Worm (Caenorhabditis elegans) whole organism, L4 larva: Measurements from ENCODE around the gene F46E10.18.

Experiments
- F10B5.3 ChIP-seq: sonication (generic microtip); optimal IDR thresholded peaks from 2 replicates; lab custom pipeline; 2016; ENCODE audit warnings: mild to moderate bottlenecking, missing genetic modification characterization, missing compliant biosample characterization
- F37D6.2 ChIP-seq: sonication (generic microtip); optimal IDR thresholded peaks from 2 replicates; lab custom pipeline; 2016; ENCODE audit warnings: mild to moderate bottlenecking, missing genetic modification characterization, missing compliant biosample characterization
- R02D3.7 ChIP-seq: fragments of 150-350 bp; sonication (generic microtip); optimal IDR thresholded peaks from 3 replicates; lab custom pipeline; 2014; ENCODE audit warnings: missing biosample characterization, missing genetic modification characterization
- Y75B8A.6 ChIP-seq: fragments of 200-800 bp; sonication (Bioruptor generic); IDR thresholded peaks from 2 replicates; pipeline ENCODE4 v1.3.6; 2022; ENCODE audit warnings: missing genetic modification reagents, missing genetic modification characterization, missing compliant biosample characterization
- aha-1 ChIP-seq: fragments of 150-350 bp; peaks from one replicate; lab custom pipeline; 2014; ENCODE audit warnings: missing biosample characterization, missing genetic modification characterization
- ceh-82 ChIP-seq: sonication (generic microtip); optimal IDR thresholded peaks from 2 replicates; lab custom pipeline; 2017; ENCODE audit warnings: missing biosample characterization, missing genetic modification characterization
- daf-16 ChIP-seq, 3 experiments: sonication (generic microtip); optimal IDR thresholded peaks; 2 replicates each; lab custom pipeline; 2016 to 2017; ENCODE audit warnings: missing genetic modification characterization in 3 of 3, missing genetic modification reagents in 3 of 3, mild to moderate bottlenecking in 2 of 3, missing compliant biosample characterization in 2 of 3, missing biosample characterization in 1 of 3, moderate library complexity in 1 of 3
- fkh-10 ChIP-seq: fragments of 150-350 bp; optimal IDR thresholded peaks from 2 replicates; lab custom pipeline; 2014; ENCODE audit warnings: missing biosample characterization, missing genetic modification reagents, missing genetic modification characterization
- hlh-11 ChIP-seq: fragments of 200-800 bp; sonication (Bioruptor generic); optimal IDR thresholded peaks from 2 replicates; lab custom pipeline; 2018; ENCODE audit warnings: mild to moderate bottlenecking, missing genetic modification characterization, missing compliant biosample characterization
- hlh-30 ChIP-seq: sonication (generic microtip); optimal IDR thresholded peaks from 2 replicates; lab custom pipeline; 2017; ENCODE audit warnings: antibody characterized with exemption, mild to moderate bottlenecking, missing genetic modification characterization, missing compliant biosample characterization; ENCODE audit not compliant: insufficient read depth
- jun-1 ChIP-seq: fragments of 150-350 bp; optimal IDR thresholded peaks from 2 replicates; lab custom pipeline; 2014; ENCODE audit warnings: missing biosample characterization, missing genetic modification reagents, missing genetic modification characterization
- lin-29 ChIP-seq: fragments of 200-800 bp; sonication (Bioruptor generic); IDR thresholded peaks from 2 replicates; pipeline ENCODE4 v1.3.6; 2022; ENCODE audit warnings: missing genetic modification reagents, missing genetic modification characterization, missing compliant biosample characterization
- lin-38 ChIP-seq: fragments of 200-800 bp; sonication (Bioruptor generic); IDR thresholded peaks from 2 replicates; pipeline ENCODE4 v1.3.6; 2022; ENCODE audit warnings: missing genetic modification reagents, missing genetic modification characterization, missing compliant biosample characterization
- lsy-2 ChIP-seq, 2 experiments: fragments of 150-350 bp in 1 of 2; sonication (generic microtip) in 1 of 2; optimal IDR thresholded peaks; 2 replicates each; lab custom pipeline; 2014 to 2017; ENCODE audit warnings: missing biosample characterization in 2 of 2, missing genetic modification characterization in 2 of 2
- madf-9 ChIP-seq: fragments of 200-800 bp; sonication (Bioruptor generic); conservative IDR thresholded peaks from 2 replicates; pipeline ENCODE4 v1.3.6; 2022; ENCODE audit warnings: missing genetic modification reagents, missing genetic modification characterization, missing compliant biosample characterization
- mdt-29 ChIP-seq: fragments of 200-800 bp; sonication (Bioruptor generic); IDR thresholded peaks from 2 replicates; pipeline ENCODE4 v1.3.6; 2022; ENCODE audit warnings: missing genetic modification reagents, missing genetic modification characterization, missing compliant biosample characterization
- nhr-10 ChIP-seq: fragments of 150-350 bp; optimal IDR thresholded peaks from 2 replicates; lab custom pipeline; 2014; ENCODE audit warnings: missing biosample characterization, missing genetic modification characterization
- nhr-102 ChIP-seq: sonication (generic microtip); optimal IDR thresholded peaks from 2 replicates; lab custom pipeline; 2016; ENCODE audit warnings: mild to moderate bottlenecking, missing genetic modification characterization, moderate library complexity, missing compliant biosample characterization
- nhr-111 ChIP-seq: fragments of 200-800 bp; sonication (Bioruptor generic); optimal IDR thresholded peaks from 2 replicates; lab custom pipeline; 2018; ENCODE audit warnings: mild to moderate bottlenecking, missing genetic modification characterization, missing compliant biosample characterization
- nhr-28 ChIP-seq: fragments of 150-350 bp; optimal IDR thresholded peaks from 2 replicates; lab custom pipeline; 2014; ENCODE audit warnings: missing biosample characterization, missing genetic modification characterization
- nhr-42 ChIP-seq: fragments of 200-800 bp; sonication (Bioruptor generic); IDR thresholded peaks from 2 replicates; pipeline ENCODE4 v1.3.6; 2022; ENCODE audit warnings: missing genetic modification characterization, missing compliant biosample characterization
- nhr-6 ChIP-seq: fragments of 150-350 bp; optimal IDR thresholded peaks from 2 replicates; lab custom pipeline; 2014; ENCODE audit warnings: missing biosample characterization, missing genetic modification characterization
- nhr-77 ChIP-seq: fragments of 150-350 bp; optimal IDR thresholded peaks from 2 replicates; lab custom pipeline; 2014; ENCODE audit warnings: missing biosample characterization, missing genetic modification characterization
- php-3 ChIP-seq: fragments of 200-800 bp; sonication (Bioruptor generic); IDR thresholded peaks from 2 replicates; pipeline ENCODE4 v1.3.6; 2022; ENCODE audit warnings: missing genetic modification reagents, missing genetic modification characterization, missing compliant biosample characterization
- pqm-1 ChIP-seq: sonication (generic microtip); optimal IDR thresholded peaks from 2 replicates; lab custom pipeline; 2017; ENCODE audit warnings: missing biosample characterization, missing genetic modification characterization
- sdz-12 ChIP-seq: fragments of 200-800 bp; sonication (Bioruptor generic); optimal IDR thresholded peaks from 2 replicates; lab custom pipeline; 2018; ENCODE audit warnings: mild to moderate bottlenecking, missing genetic modification characterization, missing compliant biosample characterization
- snpc-1.2 ChIP-seq: fragments of 200-800 bp; sonication (Bioruptor generic); IDR thresholded peaks from 2 replicates; pipeline ENCODE4 v1.3.6; 2022; ENCODE audit warnings: missing genetic modification reagents, missing genetic modification characterization, missing compliant biosample characterization
- snpc-4 ChIP-seq: fragments of 150-350 bp; optimal IDR thresholded peaks from 2 replicates; lab custom pipeline; 2014; ENCODE audit warnings: missing biosample characterization, missing genetic modification characterization
- spr-1 ChIP-seq: sonication (generic microtip); optimal IDR thresholded peaks from 2 replicates; lab custom pipeline; 2016; ENCODE audit warnings: mild to moderate bottlenecking, missing genetic modification characterization, missing compliant biosample characterization
- tag-97 ChIP-seq: fragments of 200-800 bp; sonication (Bioruptor generic); IDR thresholded peaks from 2 replicates; pipeline ENCODE4 v1.3.6; 2022; ENCODE audit warnings: missing genetic modification characterization, missing compliant biosample characterization
- unc-62 ChIP-seq, 3 experiments: fragments of 150-350 bp in 1 of 3; sonication (generic microtip); optimal IDR thresholded peaks in 2 of 3; peaks in 1 of 3; 1 replicate in 1 of 3; 2 replicates in 2 of 3; lab custom pipeline; 2014 to 2017; ENCODE audit warnings: missing biosample characterization in 3 of 3, missing genetic modification characterization in 3 of 3, missing genetic modification reagents in 3 of 3, missing genotype in 1 of 3
- vab-7 ChIP-seq: fragments of 200-800 bp; sonication (Bioruptor generic); IDR thresholded peaks from 2 replicates; pipeline ENCODE4 v1.3.6; 2022; ENCODE audit warnings: missing genetic modification reagents, missing genetic modification characterization, missing compliant biosample characterization
- zip-2 ChIP-seq: fragments of 150-350 bp; optimal IDR thresholded peaks from 2 replicates; lab custom pipeline; 2014; ENCODE audit warnings: missing biosample characterization, missing genetic modification characterization

F46E10.18 gene

DNA sequence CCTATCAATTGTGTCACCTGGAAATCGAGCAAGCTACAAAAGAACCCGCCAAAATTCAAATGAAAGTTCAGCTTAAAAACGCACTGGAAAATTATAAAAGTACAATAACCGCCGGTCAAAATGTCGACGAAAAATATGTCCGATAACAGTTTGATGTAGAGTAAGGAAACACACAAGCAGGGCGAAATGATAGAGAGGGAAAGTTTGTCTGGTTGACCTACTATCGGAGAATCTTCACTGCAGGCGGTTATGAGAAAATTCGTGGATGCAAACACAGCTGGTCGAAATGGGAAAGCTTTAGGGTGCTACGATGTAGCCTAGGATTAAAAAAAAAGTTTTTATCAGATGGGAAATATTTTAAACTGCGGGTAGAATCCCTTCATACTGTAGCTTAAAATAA is 25.5 kb upstream of the F46E10.18 start:
- TF ChIP-seq nhr-6 (tag; lab: Kevin White, UChicago): no peak
- no peak for TF ChIP-seq Y75B8A.6
- TF ChIP-seq R02D3.7 (tag; lab: Kevin White, UChicago): no peak
- no peak for TF ChIP-seq nhr-102 (tag; lab: Kevin White, UChicago)
- peak; percentile 2 for TF ChIP-seq hlh-11 (tag; lab: Kevin White, UChicago)
- no peak for TF ChIP-seq mdt-29 (GFP tag; lab: Robert Waterston, UW)
- peak; percentile 7 for TF ChIP-seq nhr-28
- no peak for TF ChIP-seq nhr-111
- no peak for TF ChIP-seq lin-29 (GFP tag; lab: Robert Waterston, UW)
- no peak for TF ChIP-seq nhr-42 (GFP tag; lab: Robert Waterston, UW)
- no peak for TF ChIP-seq hlh-30
- no peak for TF ChIP-seq daf-16 (GFP tag; optimal IDR thresholded peaks at IDR 0.05; lab: Kevin White, UChicago)
- peak; percentile 8 for TF ChIP-seq daf-16 (tag; optimal IDR thresholded peaks at IDR 0.05; lab: Kevin White, UChicago)

DNA sequence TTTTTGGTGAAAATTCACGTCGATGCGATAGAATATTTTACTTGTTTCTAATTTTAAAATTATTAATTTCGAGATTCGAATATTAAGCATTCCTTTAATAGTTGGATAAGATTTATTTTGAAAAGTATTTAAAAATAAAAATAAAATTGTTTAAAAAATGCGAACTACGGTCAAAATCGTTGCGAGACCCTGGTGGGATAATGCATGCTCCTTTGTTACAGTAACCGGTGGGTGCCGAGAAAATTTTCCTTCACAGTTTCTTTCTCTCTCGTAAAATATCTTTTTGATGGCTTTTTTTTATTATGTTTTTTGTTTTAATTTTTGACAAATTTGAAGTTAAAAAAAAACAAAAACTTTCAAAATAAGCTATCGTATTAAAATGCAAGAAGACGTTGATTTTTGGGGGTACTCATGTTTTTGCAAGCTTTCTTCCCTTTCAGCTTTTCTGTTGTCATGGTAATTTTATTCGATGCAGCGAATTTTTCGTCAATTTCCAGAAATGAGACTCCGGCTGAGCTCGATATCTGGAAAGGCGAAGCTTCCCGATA is 24.1 kb upstream of the F46E10.18 start, which contains the start of gene dgtr-1:
Gene dgtr-1 (plus strand): TSS at position 498 of the 548 bp plus-strand sequence.
- TF ChIP-seq F10B5.3 (tag; lab: Kevin White, UChicago) (no peak), snpc-1.2 (GFP tag; lab: Robert Waterston, UW) (0 out of 2 replicates have a peak, but pooled peaks have one; percentile 22), lsy-2 (tag; optimal IDR thresholded peaks at IDR 0.05; lab: Kevin White, UChicago) (peak in 1 of 2 experiments; percentile 51)

DNA sequence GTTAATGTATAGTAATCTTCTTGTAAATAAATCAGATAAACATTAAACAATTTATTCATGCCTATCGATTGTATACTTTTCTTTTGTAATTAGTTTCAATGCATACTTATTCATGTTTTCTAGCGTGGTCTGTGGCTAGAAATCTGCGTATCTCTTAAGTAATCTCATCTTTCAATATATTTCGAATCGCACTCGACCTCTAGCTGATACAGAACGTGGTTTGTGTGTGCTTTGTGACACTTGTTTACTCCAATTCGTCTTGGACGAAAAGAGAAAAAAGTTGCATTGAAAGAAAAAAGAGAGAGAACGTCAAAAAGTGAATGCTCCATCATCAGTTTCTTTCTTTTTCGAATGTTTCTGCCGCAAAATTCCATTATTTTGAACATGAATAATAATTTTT is 22.4 kb upstream of the F46E10.18 start:
- TF ChIP-seq snpc-4 (tag; lab: Kevin White, UChicago) (no peak), php-3 (no peak), ceh-82 (tag; lab: Kevin White, UChicago) (no peak), aha-1 (tag; lab: Kevin White, UChicago) (peak; percentile 92), sdz-12 (GFP tag; lab: Kevin White, UChicago) (no peak), tag-97 (GFP tag; lab: Robert Waterston, UW) (no peak), spr-1 (tag; lab: Kevin White, UChicago) (no peak), jun-1 (tag; lab: Kevin White, UChicago) (no peak), vab-7 (GFP tag; lab: Robert Waterston, UW) (no peak), daf-16 (GFP tag; optimal IDR thresholded peaks at IDR 0.05; lab: Kevin White, UChicago) (no peak), daf-16 (tag; optimal IDR thresholded peaks at IDR 0.05; lab: Kevin White, UChicago) (peak; percentile 55), fkh-10 (peak; percentile 13), nhr-10 (tag; lab: Kevin White, UChicago) (no peak), nhr-28 (peak; percentile 74), madf-9 (GFP tag; lab: Robert Waterston, UW) (no peak), zip-2 (tag; lab: Kevin White, UChicago) (no peak), hlh-30 (peak; percentile 6), F37D6.2 (tag; lab: Kevin White, UChicago) (no peak)

DNA sequence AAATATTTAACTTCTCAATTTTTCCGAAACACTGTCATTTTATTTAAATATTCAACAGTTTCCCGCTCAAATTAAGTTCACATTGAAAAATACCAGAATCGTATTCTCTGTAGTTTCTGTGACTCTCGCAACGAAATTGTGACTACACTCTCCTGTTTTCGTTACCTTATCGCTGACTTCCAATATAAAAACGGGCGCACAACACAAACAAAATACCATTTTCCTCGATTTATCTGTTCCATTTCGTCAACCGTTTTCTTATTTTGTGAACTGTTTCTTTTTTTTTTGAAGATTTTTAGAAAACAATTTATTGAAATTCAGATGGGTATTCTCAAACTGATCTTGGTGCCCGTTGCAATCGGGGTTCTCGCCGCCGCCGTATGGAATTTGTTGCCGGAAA is 21.9 kb upstream of the F46E10.18 start, which contains the start of gene W01A11.1:
Gene W01A11.1 (plus strand): TSS at position 322 of the 400 bp plus-strand sequence.
- TF ChIP-seq nhr-77 (peak; percentile 96), nhr-28 (peak; percentile 97), pqm-1 (tag; lab: Kevin White, UChicago) (peak; percentile 37), lin-38 (GFP tag; lab: Robert Waterston, UW) (no peak), unc-62 (GFP tag; optimal IDR thresholded peaks at IDR 0.05 in 1 of 2; lab: Kevin White, UChicago) (no peak), unc-62 (tag; optimal IDR thresholded peaks at IDR 0.05; lab: Kevin White, UChicago) (no peak), daf-16 (GFP tag; optimal IDR thresholded peaks at IDR 0.05; lab: Kevin White, UChicago) (no peak), daf-16 (tag; optimal IDR thresholded peaks at IDR 0.05; lab: Kevin White, UChicago) (peak; percentile 71)
